Fruit fly (Drosophila melanogaster) whole organism, pupa: ENCODE results near the gene fliI.
A peak's percentile ranks its signal among the peaks of the same experiment; 100 is the strongest.

ENCODE experiments used
- CG10348 ChIP-seq: fragments of 200-800 bp; sonication (Bioruptor generic); IDR thresholded peaks from 2 replicates; pipeline ENCODE4 v1.3.6; 2022; ENCODE audit warnings: missing biosample characterization, missing genetic modification characterization
- CG12605 ChIP-seq: fragments of 200-800 bp; sonication (Bioruptor generic); IDR thresholded peaks from 2 replicates; pipeline ENCODE4 v1.3.6; 2022; ENCODE audit warnings: missing biosample characterization, missing genetic modification characterization
- CG13204 ChIP-seq: fragments of 200-800 bp; sonication (Bioruptor generic); optimal IDR thresholded peaks from 2 replicates; lab custom pipeline; 2018; ENCODE audit warnings: missing biosample characterization, mild to moderate bottlenecking, missing genetic modification characterization, moderate library complexity
- CG14655 ChIP-seq: fragments of 200-800 bp; sonication (Bioruptor generic); optimal IDR thresholded peaks from 3 replicates; lab custom pipeline; 2017; ENCODE audit warnings: mild to moderate bottlenecking, missing biosample characterization, missing genetic modification reagents, missing genetic modification characterization
- CG15710 ChIP-seq: fragments of 200-800 bp; sonication (Bioruptor generic); optimal IDR thresholded peaks from 2 replicates; lab custom pipeline; 2018; ENCODE audit warnings: missing biosample characterization, mild to moderate bottlenecking, missing genetic modification characterization, moderate library complexity
- CG17806 ChIP-seq: fragments of 200-800 bp; sonication (Bioruptor generic); optimal IDR thresholded peaks from 2 replicates; lab custom pipeline; 2018; ENCODE audit warnings: missing biosample characterization, mild to moderate bottlenecking, missing genetic modification characterization, moderate library complexity
- CG32121 ChIP-seq: fragments of 200-800 bp; sonication (Bioruptor generic); IDR thresholded peaks from 2 replicates; pipeline ENCODE4 v1.3.6; 2022; ENCODE audit warnings: missing biosample characterization, missing genetic modification characterization
- CG34367 ChIP-seq: fragments of 200-800 bp; sonication (Bioruptor generic); optimal IDR thresholded peaks from 2 replicates; lab custom pipeline; 2018; ENCODE audit warnings: missing biosample characterization, mild to moderate bottlenecking, missing genetic modification characterization
- CG4496 ChIP-seq: fragments of 200-800 bp; sonication (Bioruptor generic); IDR thresholded peaks from 3 replicates; pipeline ENCODE4 v1.3.6; 2022; ENCODE audit warnings: missing biosample characterization, missing genetic modification characterization
- CG8159 ChIP-seq: fragments of 200-800 bp; sonication (Bioruptor generic); optimal IDR thresholded peaks from 3 replicates; lab custom pipeline; 2018; ENCODE audit warnings: missing biosample characterization, mild to moderate bottlenecking, missing genetic modification characterization, moderate library complexity
- CG8301 ChIP-seq: fragments of 200-800 bp; sonication (Bioruptor generic); optimal IDR thresholded peaks from 2 replicates; lab custom pipeline; 2018; ENCODE audit warnings: missing biosample characterization, mild to moderate bottlenecking, missing genetic modification characterization
- CG9948 ChIP-seq: fragments of 200-800 bp; sonication (Bioruptor generic); optimal IDR thresholded peaks from 2 replicates; lab custom pipeline; 2018; ENCODE audit warnings: missing biosample characterization, mild to moderate bottlenecking, missing genetic modification characterization, moderate library complexity
- D1 ChIP-seq: fragments of 200-800 bp; sonication (Bioruptor generic); optimal IDR thresholded peaks from 2 replicates; lab custom pipeline; 2018; ENCODE audit warnings: missing biosample characterization, mild to moderate bottlenecking, missing genetic modification characterization, moderate library complexity
- EcR ChIP-seq: fragments of 200-800 bp; sonication (Bioruptor generic); optimal IDR thresholded peaks from 3 replicates; lab custom pipeline; 2019; ENCODE audit warnings: missing biosample characterization, missing genetic modification characterization, mild to moderate bottlenecking, moderate library complexity, missing genetic modification reagents
- Ets98B ChIP-seq: fragments of 200-800 bp; sonication (Bioruptor generic); IDR thresholded peaks from 2 replicates; pipeline ENCODE4 v1.3.6; 2022; ENCODE audit warnings: missing biosample characterization, missing genetic modification characterization
- Pif1A ChIP-seq: fragments of 200-800 bp; sonication (Bioruptor generic); optimal IDR thresholded peaks from 3 replicates; lab custom pipeline; 2016; ENCODE audit warnings: missing biosample characterization, missing genetic modification characterization
- Pif1B ChIP-seq: fragments of 200-800 bp; sonication (Bioruptor generic); optimal IDR thresholded peaks from 3 replicates; lab custom pipeline; 2016; ENCODE audit warnings: missing biosample characterization, missing genetic modification characterization
- Snoo ChIP-seq: fragments of 200-800 bp; sonication (Bioruptor generic); optimal IDR thresholded peaks from 3 replicates; lab custom pipeline; 2017; ENCODE audit warnings: missing biosample characterization, mild to moderate bottlenecking, missing genetic modification characterization, inconsistent platforms
- fd96Ca ChIP-seq: fragments of 200-800 bp; sonication (Bioruptor generic); IDR thresholded peaks from 3 replicates; pipeline ENCODE4 v1.3.6; 2022; ENCODE audit warnings: missing biosample characterization, missing genetic modification characterization
- gl ChIP-seq: fragments of 200-800 bp; sonication (Bioruptor generic); optimal IDR thresholded peaks from 2 replicates; lab custom pipeline; 2018; ENCODE audit warnings: missing biosample characterization, mild to moderate bottlenecking, missing genetic modification characterization
- rn ChIP-seq: fragments of 200-800 bp; sonication (Bioruptor generic); IDR thresholded peaks from 2 replicates; pipeline ENCODE4 v1.3.6; 2022; ENCODE audit warnings: missing biosample characterization, missing genetic modification characterization

Gene fliI

DNA sequence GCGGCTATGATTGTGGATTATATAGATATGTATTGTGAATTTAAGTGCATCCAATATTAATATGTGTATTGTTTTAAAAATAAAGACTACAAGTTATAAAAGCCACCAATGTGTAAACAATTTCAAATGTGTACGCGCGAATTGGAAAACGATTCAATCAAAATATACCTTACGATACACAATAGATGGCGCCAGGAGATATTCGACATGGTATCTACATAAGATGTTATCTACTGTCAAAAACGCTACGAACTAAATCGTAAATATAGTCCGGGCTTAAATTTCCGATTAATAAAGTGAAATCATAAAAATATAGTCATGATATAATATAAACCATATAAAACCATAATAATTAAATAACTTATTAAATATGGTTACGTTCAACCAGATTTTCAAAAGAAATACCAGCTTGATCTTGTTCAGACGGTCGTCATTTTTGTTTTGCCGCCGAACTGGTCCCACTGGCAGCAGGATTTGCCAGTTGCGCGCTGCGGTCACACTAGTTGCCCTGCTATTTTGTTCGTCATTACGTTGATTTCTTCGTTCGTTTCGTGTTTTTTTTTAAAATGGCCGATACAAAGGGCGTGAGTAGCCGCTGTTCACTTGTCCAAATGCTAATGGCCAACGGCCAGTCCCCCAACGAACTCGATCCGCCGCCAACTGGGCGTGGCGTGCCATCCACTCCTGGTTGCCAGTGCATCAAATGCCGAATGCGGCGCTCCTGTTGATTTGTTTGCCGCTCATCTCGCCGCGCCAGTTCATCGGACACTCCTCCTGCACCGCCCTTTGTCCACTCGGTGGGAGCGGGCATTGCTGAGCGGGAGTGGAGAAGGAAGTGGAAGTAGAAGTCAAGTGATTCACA lies 18.5 kb downstream of the fliI start, which contains the start of gene Septin1:
Septin1 (plus strand) TSS at position 477 of the 862 bp plus-strand sequence.
- peak; percentile 55 for TF ChIP-seq EcR
- no peak for TF ChIP-seq Ets98B
- TF ChIP-seq CG4496 (GFP tag; lab: Robert Waterston, UW): 0 out of 3 replicates have a peak, but pooled peaks have one; percentile 19
- TF ChIP-seq, all 21 proteins: peak for 2

DNA sequence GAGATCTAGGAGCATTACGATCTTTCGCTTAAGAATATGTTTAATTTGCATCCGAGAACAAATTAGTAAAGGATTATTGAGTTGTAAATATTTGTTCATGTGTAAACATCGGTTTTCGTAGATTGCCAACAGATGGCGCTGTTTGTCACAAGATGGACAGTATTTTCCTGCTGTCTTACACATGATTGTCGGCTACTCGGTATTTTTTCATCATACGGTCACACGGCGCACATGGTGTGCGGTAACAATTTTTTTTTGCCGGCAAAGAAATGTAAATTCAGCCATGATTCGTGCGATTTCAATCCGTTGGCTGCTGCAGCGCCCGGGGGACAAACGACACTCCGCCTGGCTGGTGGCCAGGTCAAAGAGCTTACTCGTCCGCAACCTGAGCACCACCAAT lies 23.3 kb downstream of the fliI start, which contains the start of the genes bbx and waw:
bbx (plus strand) TSS at position 151 of the 400 bp plus-strand sequence.
waw (plus strand) TSS at position 151 of the 400 bp plus-strand sequence.
- no peak for TF ChIP-seq CG12605 (GFP tag; lab: Robert Waterston, UW)
- TF ChIP-seq gl: no peak
- no peak for TF ChIP-seq CG4496 (GFP tag; lab: Robert Waterston, UW)
- TF ChIP-seq CG8301 (tag; lab: Kevin White, UChicago): no peak
- no peak for TF ChIP-seq CG17806
- peak; percentile 54 for TF ChIP-seq EcR
- TF ChIP-seq Pif1A (GFP tag; lab: Kevin White, UChicago): no peak
- TF ChIP-seq CG8159: peak; percentile 16
- no peak for TF ChIP-seq CG13204 (GFP tag; lab: Kevin White, UChicago)
- no peak for TF ChIP-seq CG10348 (GFP tag; lab: Robert Waterston, UW)
- no peak for TF ChIP-seq Ets98B
- TF ChIP-seq Pif1B (GFP tag; lab: Kevin White, UChicago): no peak
- no peak for TF ChIP-seq CG14655 (GFP tag; lab: Kevin White, UChicago)
- no peak for TF ChIP-seq fd96Ca
- TF ChIP-seq CG32121 (GFP tag; lab: Robert Waterston, UW): no peak
- TF ChIP-seq CG9948 (tag; lab: Kevin White, UChicago): no peak
- TF ChIP-seq CG15710 (tag; lab: Kevin White, UChicago): no peak
- TF ChIP-seq Snoo (tag; lab: Kevin White, UChicago): peak; percentile 12
- TF ChIP-seq CG34367 (tag; lab: Kevin White, UChicago): no peak
- no peak for TF ChIP-seq rn (GFP tag; lab: Robert Waterston, UW)

DNA sequence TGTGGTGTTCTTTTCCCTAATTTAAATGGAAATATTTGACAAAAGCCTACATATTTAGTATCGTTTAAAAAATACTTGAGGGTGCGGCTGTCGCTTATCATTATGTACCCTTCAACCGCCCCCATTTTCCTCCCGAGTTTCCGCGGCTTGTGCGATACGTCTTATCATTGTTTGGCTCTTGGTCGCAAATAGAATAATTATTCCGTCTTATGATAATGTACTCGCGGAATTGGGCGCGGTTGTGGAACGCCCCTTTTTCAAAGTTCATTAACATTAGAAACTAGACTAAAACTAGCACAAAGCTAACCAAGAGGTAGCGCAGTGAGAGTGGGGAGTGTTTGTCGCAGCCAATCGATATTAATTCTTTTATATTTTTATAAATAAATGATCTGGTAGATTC lies 25.9 kb downstream of the fliI start:
- TF ChIP-seq rn (GFP tag; lab: Robert Waterston, UW) (no peak), CG34367 (tag; lab: Kevin White, UChicago) (no peak), CG17806 (no peak), CG32121 (GFP tag; lab: Robert Waterston, UW) (no peak), D1 (tag; lab: Kevin White, UChicago) (no peak), Snoo (tag; lab: Kevin White, UChicago) (no peak)

DNA sequence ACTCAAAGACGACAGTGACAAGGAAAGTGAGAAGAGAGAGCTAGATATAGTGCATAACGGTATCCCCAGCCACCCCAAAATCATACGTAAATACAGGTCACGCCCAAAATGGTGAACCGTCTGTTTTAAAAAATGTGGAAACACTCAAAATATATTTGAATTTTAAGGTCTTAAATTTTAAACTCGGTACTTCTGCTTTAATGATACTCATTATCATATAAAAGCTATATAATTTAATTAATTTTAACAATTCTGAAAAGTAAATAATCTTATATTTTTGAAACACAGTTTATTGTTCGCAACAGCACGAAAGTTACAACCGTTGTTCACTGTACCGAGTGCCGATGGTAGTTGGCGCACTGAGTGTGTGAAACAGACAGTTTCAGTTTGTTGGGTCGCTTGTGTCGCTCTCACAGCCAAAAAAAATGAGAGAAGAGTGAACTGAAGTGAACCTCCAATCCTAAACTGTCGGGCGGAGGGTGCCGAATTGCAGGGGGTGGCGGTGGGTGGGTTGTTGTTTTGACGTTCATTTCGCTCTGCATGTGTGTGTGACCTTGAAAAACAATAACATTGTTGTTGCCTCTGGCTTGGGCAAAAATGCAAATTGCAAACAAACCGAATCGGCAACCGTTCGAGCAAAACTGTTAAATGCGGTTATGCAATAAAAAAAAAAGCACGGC lies 26.9 kb downstream of the fliI start:
- TF ChIP-seq CG10348 (GFP tag; lab: Robert Waterston, UW) (0 out of 2 replicates have a peak, but pooled peaks have one; percentile 50), CG13204 (GFP tag; lab: Kevin White, UChicago) (peak; percentile 48), D1 (tag; lab: Kevin White, UChicago) (no peak), CG12605 (GFP tag; lab: Robert Waterston, UW) (peak; percentile 57), Snoo (tag; lab: Kevin White, UChicago) (peak; percentile 78), CG32121 (GFP tag; lab: Robert Waterston, UW) (peak; percentile 92), CG9948 (tag; lab: Kevin White, UChicago) (peak; percentile 69), gl (peak; percentile 20), CG17806 (peak; percentile 66), CG8159 (peak; percentile 85), CG8301 (tag; lab: Kevin White, UChicago) (peak; percentile 84), rn (GFP tag; lab: Robert Waterston, UW) (no peak), fd96Ca (peak; percentile 80), Pif1B (GFP tag; lab: Kevin White, UChicago) (peak; percentile 68), CG14655 (GFP tag; lab: Kevin White, UChicago) (no peak), CG34367 (tag; lab: Kevin White, UChicago) (peak; percentile 61), Pif1A (GFP tag; lab: Kevin White, UChicago) (no peak), CG15710 (tag; lab: Kevin White, UChicago) (peak; percentile 79), CG4496 (GFP tag; lab: Robert Waterston, UW) (peak; percentile 86), EcR (peak; percentile 28), Ets98B (peak; percentile 77)

DNA sequence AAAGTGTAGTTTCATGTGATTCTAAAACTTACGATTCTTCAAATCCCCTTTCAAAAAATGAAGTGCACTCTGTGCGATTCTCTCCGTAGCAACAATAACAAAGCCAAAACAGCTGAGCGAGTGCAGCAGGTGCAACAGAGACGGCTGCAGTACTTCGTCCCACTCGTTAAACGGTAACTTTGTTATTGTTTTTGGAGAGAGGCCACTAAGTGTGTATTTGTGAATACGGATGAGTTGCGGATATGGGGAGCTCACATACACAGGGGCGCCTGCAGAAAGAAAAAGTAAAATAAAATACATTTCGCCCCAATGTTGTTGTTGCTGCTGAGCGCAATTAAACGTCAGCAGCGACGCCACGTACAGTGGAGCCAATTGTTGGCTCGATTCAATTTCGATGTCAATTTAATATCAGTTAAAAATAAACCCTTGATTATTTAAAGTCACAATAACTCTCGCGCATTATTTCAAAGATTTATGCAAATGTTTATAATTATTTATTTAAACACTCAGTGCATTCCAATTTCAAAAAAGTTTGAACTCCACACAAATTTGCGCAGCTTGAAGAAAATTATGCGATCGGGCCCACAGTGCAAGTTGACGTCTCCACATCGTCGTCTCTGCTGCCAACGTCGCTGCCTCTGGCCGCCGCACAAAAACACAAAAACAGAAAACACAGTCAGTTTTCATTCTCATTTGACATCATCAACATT lies 28.0 kb downstream of the fliI start:
- TF ChIP-seq gl (peak; percentile 96), CG34367 (tag; lab: Kevin White, UChicago) (peak; percentile 98), fd96Ca (peak; percentile 98), CG32121 (GFP tag; lab: Robert Waterston, UW) (peak; percentile 98), CG17806 (peak; percentile 97), CG4496 (GFP tag; lab: Robert Waterston, UW) (peak; percentile 98), CG14655 (GFP tag; lab: Kevin White, UChicago) (peak; percentile 99), Ets98B (peak; percentile 96), CG10348 (GFP tag; lab: Robert Waterston, UW) (peak; percentile 92), D1 (tag; lab: Kevin White, UChicago) (peak; percentile 92), CG8159 (peak; percentile 99), CG9948 (tag; lab: Kevin White, UChicago) (peak; percentile 98), CG12605 (GFP tag; lab: Robert Waterston, UW) (peak; percentile 91), CG13204 (GFP tag; lab: Kevin White, UChicago) (peak; percentile 95), EcR (peak; percentile 39), CG8301 (tag; lab: Kevin White, UChicago) (peak; percentile 99), Snoo (tag; lab: Kevin White, UChicago) (peak; percentile 99), CG15710 (tag; lab: Kevin White, UChicago) (peak; percentile 99), Pif1B (GFP tag; lab: Kevin White, UChicago) (peak; percentile 98), Pif1A (GFP tag; lab: Kevin White, UChicago) (peak; percentile 98), rn (GFP tag; lab: Robert Waterston, UW) (peak; percentile 93)
- TF ChIP-seq, all 21 proteins: peak for 21
